Fruit fly (Drosophila melanogaster): ENCODE data around the gene MED22.

dm6 chrX:947450-948284, 19.7 kb downstream of the MED22 start, which contains the start of gene CG3699:
- TF ChIP-seq CG14711 (tag; optimal IDR thresholded peaks at IDR 0.05) (peak; percentile 3), CG7101 (tag; optimal IDR thresholded peaks at IDR 0.05) (peak; percentile 51), Crg-1 (GFP tag; optimal IDR thresholded peaks at IDR 0.05) (no peak)
